Worm (Caenorhabditis elegans) whole organism, early embryonic: Measurements from ENCODE around the gene ufbp-1.

Source experiments
- B0310.2 ChIP-seq: sonication (generic microtip); optimal IDR thresholded peaks from 2 replicates; lab custom pipeline; 2016; ENCODE audit warnings: mild to moderate bottlenecking, missing genetic modification characterization, missing compliant biosample characterization
- aly-1 ChIP-seq: sonication (generic microtip); optimal IDR thresholded peaks from 2 replicates; lab custom pipeline; 2016; ENCODE audit warnings: missing genetic modification characterization, missing compliant biosample characterization
- ets-7 ChIP-seq: sonication (generic microtip); optimal IDR thresholded peaks from 2 replicates; lab custom pipeline; 2016; ENCODE audit warnings: missing genotype, missing genetic modification characterization, missing compliant biosample characterization
- flt-1 ChIP-seq: fragments of 200-800 bp; sonication (Bioruptor generic); IDR thresholded peaks from 2 replicates; pipeline ENCODE4 v1.3.6; 2022; ENCODE audit warnings: missing genetic modification characterization, missing compliant biosample characterization
- tra-4 ChIP-seq: sonication (generic microtip); optimal IDR thresholded peaks from 2 replicates; lab custom pipeline; 2017; ENCODE audit warnings: missing genetic modification characterization, missing compliant biosample characterization

DNA sequence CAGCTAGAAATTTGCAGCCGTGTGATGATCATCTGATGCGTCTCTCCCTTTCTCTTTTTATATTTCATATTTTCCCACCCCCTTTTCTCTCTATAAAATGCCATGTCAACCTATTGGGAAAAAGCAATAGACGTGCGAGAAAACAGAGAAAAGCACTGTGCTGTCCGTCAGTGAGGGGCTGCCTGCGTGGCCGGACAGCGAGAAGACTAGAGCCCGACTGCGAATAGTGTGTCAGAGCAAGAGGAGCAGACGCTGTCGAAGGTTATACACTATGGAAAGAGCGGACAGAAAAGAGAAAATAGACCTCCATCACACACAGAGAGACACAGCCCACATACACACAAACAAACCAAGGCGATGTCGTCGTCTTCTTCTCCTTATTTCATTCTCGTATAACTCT lies 18.3 kb downstream of the ufbp-1 start:
- TF ChIP-seq flt-1 (no peak), ets-7 (no peak), tra-4 (no peak), aly-1 (tag; lab: Kevin White, UChicago) (no peak), B0310.2 (no peak)
